Worm (Caenorhabditis elegans): ENCODE results near the gene T06A1.1.

Gene T06A1.1

DNA sequence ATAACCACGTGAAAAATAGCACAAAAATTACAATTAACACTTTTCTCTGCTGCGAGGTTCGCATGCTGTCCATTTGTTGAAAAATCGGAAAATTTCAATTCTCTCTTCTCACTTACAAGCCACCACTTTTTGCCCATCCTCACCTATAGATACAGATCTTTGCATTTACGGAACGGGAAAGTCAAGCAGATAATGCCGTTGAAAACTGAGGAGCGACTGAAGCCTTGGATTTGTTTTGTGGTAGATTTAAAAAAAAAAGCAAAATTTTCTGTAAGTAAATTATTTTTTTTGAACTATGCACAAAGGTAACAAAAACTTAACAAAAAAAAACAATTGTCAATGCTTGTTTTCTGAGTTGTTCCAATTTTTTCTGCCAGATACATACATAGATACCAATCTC is at the start of gene T06A1.1:
T06A1.1 (minus strand) TSS at position 101 of the 400 bp plus-strand sequence.
- no peak for TF ChIP-seq jun-1 (tag; optimal IDR thresholded peaks at IDR 0.05)
- TF ChIP-seq lin-39 (tag; optimal IDR thresholded peaks at IDR 0.05), result no peak
- TF ChIP-seq mdl-1 (tag; optimal IDR thresholded peaks at IDR 0.05), result no peak
- TF ChIP-seq nhr-25 (tag; optimal IDR thresholded peaks at IDR 0.05), result no peak
- TF ChIP-seq skn-1 (tag; optimal IDR thresholded peaks at IDR 0.05), result no peak
- TF ChIP-seq lsy-12 (tag; optimal IDR thresholded peaks at IDR 0.05), result no peak
- TF ChIP-seq nhr-77 (tag; optimal IDR thresholded peaks at IDR 0.05), result no peak
- TF ChIP-seq nfya-1 (tag; optimal IDR thresholded peaks at IDR 0.05; ENCODE audit: insufficient read depth), result no peak
- TF ChIP-seq nhr-43 (tag; optimal IDR thresholded peaks at IDR 0.05; ENCODE audit: poor library complexity, severe bottlenecking), result no peak
- no peak for TF ChIP-seq daf-12 (tag; optimal IDR thresholded peaks at IDR 0.05)
- no peak for TF ChIP-seq pha-4 (tag; optimal IDR thresholded peaks at IDR 0.05)
- no peak for TF ChIP-seq ceh-16 (tag; optimal IDR thresholded peaks at IDR 0.05)
- TF ChIP-seq ceh-82 (tag; optimal IDR thresholded peaks at IDR 0.05), result no peak

DNA sequence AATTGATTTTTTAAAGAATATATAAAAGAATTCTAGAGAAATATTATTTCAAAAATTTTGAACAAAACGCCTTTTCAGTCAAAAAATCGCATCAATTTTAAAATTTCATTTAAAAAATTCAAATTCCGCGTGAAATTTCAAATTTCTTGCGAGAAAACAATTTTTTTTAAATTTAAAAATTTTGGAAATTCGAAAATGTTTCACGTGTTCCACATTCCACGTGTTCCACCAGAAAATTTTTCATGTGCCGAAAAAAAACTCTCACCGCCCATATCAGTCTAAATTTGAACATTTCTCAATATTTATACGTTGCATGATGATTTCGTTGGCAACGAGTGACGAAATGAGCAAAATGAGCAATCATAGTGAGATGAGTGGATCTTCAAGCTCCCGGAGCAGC is 49.7 kb upstream of the T06A1.1 start, which contains the start of gene fbxa-201:
fbxa-201 (plus strand) TSS at position 301 of the 400 bp plus-strand sequence.
- no peak for TF ChIP-seq ztf-11 (tag; optimal IDR thresholded peaks at IDR 0.05)
- TF ChIP-seq zag-1 (tag; optimal IDR thresholded peaks at IDR 0.05), result no peak
- TF ChIP-seq ama-1 (optimal IDR thresholded peaks at IDR 0.05), result no peak
- no peak for TF ChIP-seq nhr-11 (tag; optimal IDR thresholded peaks at IDR 0.05)
- TF ChIP-seq nhr-25 (tag; optimal IDR thresholded peaks at IDR 0.05), result no peak
- no peak for TF ChIP-seq egl-27 (tag; optimal IDR thresholded peaks at IDR 0.05)
- TF ChIP-seq R02D3.7 (tag; optimal IDR thresholded peaks at IDR 0.05), result no peak
- TF ChIP-seq tbx-2 (tag; optimal IDR thresholded peaks at IDR 0.05), result no peak

DNA sequence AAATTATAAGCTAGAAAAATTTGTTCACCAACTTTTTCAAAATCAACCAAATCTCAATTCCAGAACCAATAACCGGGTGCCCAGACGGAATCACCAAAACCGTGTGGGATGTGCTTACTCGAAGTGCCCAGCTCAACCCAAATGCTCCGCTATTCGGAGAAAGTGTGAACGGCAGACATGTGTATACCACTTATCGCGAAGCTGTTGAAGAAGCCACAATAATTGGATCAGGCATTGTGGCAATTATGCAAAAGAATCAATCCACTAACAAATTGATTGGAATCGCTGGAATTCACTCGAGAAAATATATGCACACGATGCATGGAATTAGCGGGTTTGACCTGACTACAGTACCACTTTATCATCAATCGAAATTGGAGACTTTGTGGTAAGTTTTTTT is 44.3 kb upstream of the T06A1.1 start:
- TF ChIP-seq ama-1 (optimal IDR thresholded peaks at IDR 0.05) (no peak), sea-2 (GFP tag; optimal IDR thresholded peaks at IDR 0.05) (no peak), lin-39 (tag; optimal IDR thresholded peaks at IDR 0.05) (no peak), nhr-77 (tag; optimal IDR thresholded peaks at IDR 0.05) (no peak), eor-1 (tag; optimal IDR thresholded peaks at IDR 0.05) (no peak), snpc-4 (tag; optimal IDR thresholded peaks at IDR 0.05) (no peak), aly-2 (tag; optimal IDR thresholded peaks at IDR 0.05) (no peak)

DNA sequence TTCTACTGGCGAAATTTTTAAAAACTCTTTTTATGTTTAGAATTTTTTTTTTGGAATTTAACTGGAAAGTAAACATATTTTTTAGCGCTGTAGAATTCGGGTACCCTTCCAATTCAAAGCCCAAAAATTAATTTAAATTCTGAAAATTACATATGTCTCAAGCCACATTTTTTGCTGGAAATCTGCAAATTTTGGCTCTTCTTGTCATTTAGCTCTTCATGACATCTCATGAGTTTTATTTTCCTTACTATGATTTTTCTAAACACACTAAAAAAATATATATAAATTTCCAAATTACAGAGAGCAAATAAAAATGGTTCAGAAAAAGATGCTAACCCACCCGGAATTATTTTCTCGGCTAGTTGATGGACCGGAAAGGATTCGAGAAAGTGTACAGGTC is 43.8 kb upstream of the T06A1.1 start, which contains the start of gene acs-3:
acs-3 (plus strand) TSS at position 301 of the 400 bp plus-strand sequence.
- TF ChIP-seq fkh-2 (tag; optimal IDR thresholded peaks at IDR 0.05) (no peak), ceh-82 (tag; optimal IDR thresholded peaks at IDR 0.05) (no peak), skn-1 (tag; optimal IDR thresholded peaks at IDR 0.05) (no peak), elt-2 (tag; optimal IDR thresholded peaks at IDR 0.05) (no peak)

DNA sequence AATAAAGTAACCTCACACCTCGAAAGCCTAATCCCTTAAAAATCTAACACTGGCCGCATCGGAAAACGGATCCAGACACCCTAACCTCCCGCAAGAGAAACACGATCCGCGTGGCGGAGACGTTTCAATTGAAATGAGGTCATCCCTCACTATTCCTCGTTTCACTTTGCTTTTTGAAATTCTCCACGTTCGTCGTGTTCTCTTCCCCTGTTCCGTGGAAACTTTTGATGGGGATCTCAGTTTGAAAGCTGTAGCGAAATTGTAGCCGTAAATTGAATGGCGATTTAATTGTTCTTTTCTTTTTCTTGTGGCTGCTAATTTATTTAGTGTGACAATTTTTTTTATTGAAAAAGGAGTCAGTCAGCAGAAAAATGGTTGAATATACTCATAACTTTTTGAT is 43.4 kb upstream of the T06A1.1 start:
- TF ChIP-seq egl-5 (tag; optimal IDR thresholded peaks at IDR 0.05) (no peak), elt-1 (tag; optimal IDR thresholded peaks at IDR 0.05) (no peak), nfya-1 (tag; optimal IDR thresholded peaks at IDR 0.05; ENCODE audit: insufficient read depth) (no peak), lin-15B (tag; optimal IDR thresholded peaks at IDR 0.05) (no peak), ztf-11 (tag; optimal IDR thresholded peaks at IDR 0.05) (no peak), ceh-16 (tag; optimal IDR thresholded peaks at IDR 0.05) (no peak), nhr-11 (tag; optimal IDR thresholded peaks at IDR 0.05) (no peak)

DNA sequence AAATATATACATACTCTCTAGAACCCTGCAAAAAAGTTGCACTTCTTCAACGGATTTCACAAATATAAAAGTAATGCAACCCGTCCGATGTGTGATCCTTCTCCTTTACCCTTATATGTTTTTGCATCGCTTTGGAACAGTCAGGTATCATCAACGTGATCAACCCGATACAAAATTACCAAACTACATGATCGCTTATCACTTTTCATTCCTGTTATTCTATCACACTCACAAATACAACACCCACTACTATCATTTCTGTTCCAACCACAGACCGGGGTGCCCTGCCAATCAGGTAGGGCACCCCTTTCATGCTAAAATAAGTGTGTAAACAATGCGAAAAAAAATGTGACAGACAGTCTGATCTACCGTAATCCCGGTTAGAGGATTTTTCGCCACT is 41.6 kb upstream of the T06A1.1 start:
- no peak for TF ChIP-seq ceh-16 (tag; optimal IDR thresholded peaks at IDR 0.05)
- peak; percentile 85 for TF ChIP-seq nhr-76 (tag; optimal IDR thresholded peaks at IDR 0.05)

DNA sequence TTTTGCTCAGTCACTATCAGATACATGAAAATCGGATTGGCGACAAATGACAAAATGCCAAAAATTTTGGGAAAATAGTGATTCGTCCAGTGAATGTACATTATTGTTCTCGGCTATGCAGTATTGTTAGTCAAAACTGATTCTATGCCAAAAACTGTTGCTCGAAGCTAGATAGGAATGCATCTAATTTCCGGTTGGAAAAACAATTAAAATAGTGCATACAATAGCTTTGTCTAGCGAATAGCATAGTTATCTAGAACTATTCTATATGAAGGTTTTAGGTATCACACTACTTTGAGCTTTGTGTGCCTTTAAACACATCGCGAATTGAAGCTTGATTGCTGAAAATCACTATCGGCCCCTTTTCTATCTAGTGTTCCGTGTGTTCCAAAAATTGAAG is 39.4 kb upstream of the T06A1.1 start, which contains the start of gene srj-15:
srj-15 (minus strand) TSS at position 101 of the 400 bp plus-strand sequence.
- TF ChIP-seq unc-62 (GFP tag; optimal IDR thresholded peaks at IDR 0.05) (no peak), ztf-4 (tag; optimal IDR thresholded peaks at IDR 0.05) (no peak), ceh-9 (tag; optimal IDR thresholded peaks at IDR 0.05) (no peak), elt-1 (tag; optimal IDR thresholded peaks at IDR 0.05) (no peak), jun-1 (tag; optimal IDR thresholded peaks at IDR 0.05) (no peak), fkh-10 (GFP tag; optimal IDR thresholded peaks at IDR 0.05) (no peak), nhr-77 (tag; optimal IDR thresholded peaks at IDR 0.05) (no peak), nhr-67 (tag; optimal IDR thresholded peaks at IDR 0.05) (no peak), nfya-1 (tag; optimal IDR thresholded peaks at IDR 0.05; ENCODE audit: insufficient read depth) (no peak), zag-1 (tag; optimal IDR thresholded peaks at IDR 0.05) (no peak), mml-1 (tag; optimal IDR thresholded peaks at IDR 0.05) (no peak), R02D3.7 (tag; optimal IDR thresholded peaks at IDR 0.05) (no peak), nhr-23 (tag; optimal IDR thresholded peaks at IDR 0.05) (no peak), egl-5 (tag; optimal IDR thresholded peaks at IDR 0.05) (no peak), ceh-28 (tag; optimal IDR thresholded peaks at IDR 0.05) (no peak), fos-1 (tag; optimal IDR thresholded peaks at IDR 0.05) (no peak), lsy-12 (tag; optimal IDR thresholded peaks at IDR 0.05) (no peak)

All from whole organism, L3 larva.